Fruit fly (Drosophila melanogaster) whole organism, embryonic: ENCODE measurements around the gene tup.

Experiments
- CG10209 ChIP-seq: fragments of 200-800 bp; sonication (Bioruptor generic); optimal IDR thresholded peaks from 3 replicates; lab custom pipeline; 2017; ENCODE audit warnings: missing biosample characterization, mild to moderate bottlenecking, missing genetic modification characterization, missing genetic modification reagents
- CG11085 ChIP-seq: fragments of 200-800 bp; sonication (Bioruptor generic); IDR thresholded peaks from 2 replicates; pipeline ENCODE4 v1.3.6; 2022; ENCODE audit warnings: missing biosample characterization, missing genetic modification characterization
- CG34376 ChIP-seq: fragments of 200-800 bp; sonication (Bioruptor generic); optimal IDR thresholded peaks from 2 replicates; lab custom pipeline; 2018; ENCODE audit warnings: missing biosample characterization, mild to moderate bottlenecking, missing genetic modification characterization
- H15 ChIP-seq: fragments of 200-800 bp; sonication (Bioruptor generic); IDR thresholded peaks from 3 replicates; pipeline ENCODE4 v1.3.6; 2022; ENCODE audit warnings: missing biosample characterization, missing genetic modification characterization
- crp ChIP-seq, 2 experiments: fragments of 200-800 bp; sonication (Bioruptor generic); optimal IDR thresholded peaks; 2 replicates in 1 of 2; 3 replicates in 1 of 2; lab custom pipeline; 2017; ENCODE audit warnings: missing biosample characterization in 2 of 2, missing genetic modification characterization in 2 of 2, mild to moderate bottlenecking in 1 of 2, moderate library complexity in 1 of 2
- gsb-n ChIP-seq: fragments of 200-800 bp; sonication (Bioruptor generic); optimal IDR thresholded peaks from 3 replicates; lab custom pipeline; 2018; ENCODE audit warnings: missing biosample characterization, mild to moderate bottlenecking, missing genetic modification characterization
- klu ChIP-seq: fragments of 200-800 bp; sonication (Bioruptor generic); IDR thresholded peaks from 2 replicates; pipeline ENCODE4 v1.3.6; 2022; ENCODE audit warnings: missing biosample characterization, missing genetic modification characterization
- sna ChIP-seq: fragments of 200-800 bp; sonication (Bioruptor generic); IDR thresholded peaks from 2 replicates; pipeline ENCODE4 v1.3.6; 2022; ENCODE audit warnings: missing biosample characterization, missing genetic modification characterization; ENCODE audit not compliant: partially characterized antibody
- tup ChIP-seq: fragments of 200-800 bp; sonication (Bioruptor generic); optimal IDR thresholded peaks from 2 replicates; lab custom pipeline; 2016; ENCODE audit warnings: missing biosample characterization, mild to moderate bottlenecking, missing genetic modification characterization, moderate library complexity

dm6 chr2L:18919474-18919873 lies 38.4 kb upstream of the tup start:
- TF ChIP-seq H15 (GFP tag; lab: Robert Waterston, UW) (no peak), tup (GFP tag; lab: Kevin White, UChicago) (no peak), sna (GFP tag; lab: Robert Waterston, UW) (no peak), gsb-n (no peak), CG34376 (no peak), crp (GFP tag; optimal IDR thresholded peaks at IDR 0.05; lab: Kevin White, UChicago) (no peak), CG10209 (GFP tag; lab: Kevin White, UChicago) (no peak), klu (no peak), CG11085 (GFP tag; lab: Robert Waterston, UW) (no peak)
